Worm (Caenorhabditis elegans) whole organism, L4 larva: ENCODE data around the gene dyc-1.

Experiments
- D1046.2 ChIP-seq: fragments of 200-800 bp; sonication (Bioruptor generic); IDR thresholded peaks from 2 replicates; pipeline ENCODE4 v1.3.6; 2022; ENCODE audit warnings: missing genetic modification characterization, missing compliant biosample characterization
- F10B5.3 ChIP-seq: sonication (generic microtip); optimal IDR thresholded peaks from 2 replicates; lab custom pipeline; 2016; ENCODE audit warnings: mild to moderate bottlenecking, missing genetic modification characterization, missing compliant biosample characterization
- F26F4.8 ChIP-seq: fragments of 200-800 bp; sonication (Bioruptor generic); conservative IDR thresholded peaks from 2 replicates; pipeline ENCODE4 v1.3.6; 2022; ENCODE audit warnings: missing genetic modification characterization, missing compliant biosample characterization
- F37D6.2 ChIP-seq: sonication (generic microtip); optimal IDR thresholded peaks from 2 replicates; lab custom pipeline; 2016; ENCODE audit warnings: mild to moderate bottlenecking, missing genetic modification characterization, missing compliant biosample characterization
- F49E8.2 ChIP-seq: sonication (generic microtip); optimal IDR thresholded peaks from 2 replicates; lab custom pipeline; 2016; ENCODE audit warnings: missing compliant biosample characterization, mild to moderate bottlenecking, missing genetic modification characterization, borderline replicate concordance
- R02D3.7 ChIP-seq: fragments of 150-350 bp; sonication (generic microtip); optimal IDR thresholded peaks from 3 replicates; lab custom pipeline; 2014; ENCODE audit warnings: missing biosample characterization, missing genetic modification characterization
- T20F7.1 ChIP-seq: fragments of 200-800 bp; sonication (Bioruptor generic); optimal IDR thresholded peaks from 2 replicates; lab custom pipeline; 2018; ENCODE audit warnings: mild to moderate bottlenecking, missing genetic modification characterization, missing compliant biosample characterization
- Y105C5A.15 ChIP-seq: fragments of 200-800 bp; sonication (Bioruptor generic); IDR thresholded peaks from 2 replicates; pipeline ENCODE4 v1.3.6; 2022; ENCODE audit warnings: missing genetic modification characterization, missing compliant biosample characterization
- Y75B8A.6 ChIP-seq: fragments of 200-800 bp; sonication (Bioruptor generic); IDR thresholded peaks from 2 replicates; pipeline ENCODE4 v1.3.6; 2022; ENCODE audit warnings: missing genetic modification reagents, missing genetic modification characterization, missing compliant biosample characterization
- ZK337.2 ChIP-seq: fragments of 200-800 bp; sonication (Bioruptor generic); IDR thresholded peaks from 2 replicates; pipeline ENCODE4 v1.3.6; 2022; ENCODE audit warnings: missing genetic modification reagents, missing genetic modification characterization, missing compliant biosample characterization
- aha-1 ChIP-seq: fragments of 150-350 bp; peaks from one replicate; lab custom pipeline; 2014; ENCODE audit warnings: missing biosample characterization, missing genetic modification characterization
- arid-1 ChIP-seq: fragments of 200-800 bp; sonication (Bioruptor generic); conservative IDR thresholded peaks from 2 replicates; pipeline ENCODE4 v1.3.6; 2022; ENCODE audit warnings: missing genetic modification reagents, missing genetic modification characterization, missing compliant biosample characterization
- ceh-28 ChIP-seq: fragments of 150-350 bp; optimal IDR thresholded peaks from 2 replicates; lab custom pipeline; 2014; ENCODE audit warnings: missing biosample characterization, missing genetic modification reagents, missing genetic modification characterization
- ceh-32 ChIP-seq: sonication (generic microtip); optimal IDR thresholded peaks from 2 replicates; lab custom pipeline; 2016; ENCODE audit warnings: mild to moderate bottlenecking, missing genetic modification characterization, missing compliant biosample characterization; ENCODE audit not compliant: poor library complexity
- ceh-44 ChIP-seq: fragments of 200-800 bp; sonication (Bioruptor generic); IDR thresholded peaks from 2 replicates; pipeline ENCODE4 v1.3.6; 2022; ENCODE audit warnings: missing genetic modification reagents, missing genetic modification characterization, missing compliant biosample characterization
- ceh-62 ChIP-seq: sonication (generic microtip); optimal IDR thresholded peaks from 2 replicates; lab custom pipeline; 2017; ENCODE audit warnings: missing biosample characterization, missing genetic modification characterization
- daf-12 ChIP-seq: fragments of 150-350 bp; optimal IDR thresholded peaks from 2 replicates; lab custom pipeline; 2014; ENCODE audit warnings: missing biosample characterization, missing genetic modification reagents, missing genetic modification characterization
- dmd-8 ChIP-seq: fragments of 200-800 bp; sonication (Bioruptor generic); IDR thresholded peaks from 2 replicates; pipeline ENCODE4 v1.3.6; 2022; ENCODE audit warnings: missing genetic modification characterization, missing compliant biosample characterization
- fos-1 ChIP-seq: fragments of 150-350 bp; optimal IDR thresholded peaks from 2 replicates; lab custom pipeline; 2014; ENCODE audit warnings: missing biosample characterization, missing genetic modification characterization
- lim-7 ChIP-seq: fragments of 200-800 bp; sonication (Bioruptor generic); IDR thresholded peaks from 2 replicates; pipeline ENCODE4 v1.3.6; 2022; ENCODE audit warnings: missing genetic modification characterization, missing compliant biosample characterization
- lin-1 ChIP-seq: fragments of 200-800 bp; sonication (Bioruptor generic); IDR thresholded peaks from 2 replicates; pipeline ENCODE4 v1.3.6; 2022; ENCODE audit warnings: missing genetic modification reagents, missing genetic modification characterization, missing compliant biosample characterization
- lin-13 ChIP-seq: fragments of 150-350 bp; optimal IDR thresholded peaks from 2 replicates; lab custom pipeline; 2014; ENCODE audit warnings: missing biosample characterization, missing genetic modification reagents, missing genetic modification characterization
- lin-39 ChIP-seq: fragments of 150-350 bp; optimal IDR thresholded peaks from 2 replicates; lab custom pipeline; 2014; ENCODE audit warnings: missing biosample characterization, missing genetic modification reagents, missing genetic modification characterization
- lsy-2 ChIP-seq, 2 experiments: fragments of 150-350 bp in 1 of 2; sonication (generic microtip) in 1 of 2; optimal IDR thresholded peaks; 2 replicates each; lab custom pipeline; 2014 to 2017; ENCODE audit warnings: missing biosample characterization in 2 of 2, missing genetic modification characterization in 2 of 2
- madf-5 ChIP-seq, 2 experiments: fragments of 200-800 bp; sonication (Bioruptor generic); IDR thresholded peaks; 2 replicates each; pipeline ENCODE4 v1.3.6; 2022; ENCODE audit warnings: missing compliant biosample characterization in 2 of 2, missing genetic modification characterization in 2 of 2
- mdt-29 ChIP-seq: fragments of 200-800 bp; sonication (Bioruptor generic); IDR thresholded peaks from 2 replicates; pipeline ENCODE4 v1.3.6; 2022; ENCODE audit warnings: missing genetic modification reagents, missing genetic modification characterization, missing compliant biosample characterization
- mep-1 ChIP-seq: fragments of 150-350 bp; sonication (generic microtip); optimal IDR thresholded peaks from 3 replicates; lab custom pipeline; 2014; ENCODE audit warnings: missing biosample characterization, missing genetic modification characterization
- mxl-3 ChIP-seq: fragments of 200-800 bp; sonication (Bioruptor generic); optimal IDR thresholded peaks from 2 replicates; lab custom pipeline; 2018; ENCODE audit warnings: mild to moderate bottlenecking, missing genetic modification characterization, missing compliant biosample characterization
- nhr-10 ChIP-seq: fragments of 150-350 bp; optimal IDR thresholded peaks from 2 replicates; lab custom pipeline; 2014; ENCODE audit warnings: missing biosample characterization, missing genetic modification characterization
- nhr-111 ChIP-seq: fragments of 200-800 bp; sonication (Bioruptor generic); optimal IDR thresholded peaks from 2 replicates; lab custom pipeline; 2018; ENCODE audit warnings: mild to moderate bottlenecking, missing genetic modification characterization, missing compliant biosample characterization
- nhr-237 ChIP-seq: sonication (generic microtip); optimal IDR thresholded peaks from 2 replicates; lab custom pipeline; 2017; ENCODE audit warnings: missing biosample characterization, missing genetic modification characterization
- nhr-42 ChIP-seq: fragments of 200-800 bp; sonication (Bioruptor generic); IDR thresholded peaks from 2 replicates; pipeline ENCODE4 v1.3.6; 2022; ENCODE audit warnings: missing genetic modification characterization, missing compliant biosample characterization
- nhr-77 ChIP-seq: fragments of 150-350 bp; optimal IDR thresholded peaks from 2 replicates; lab custom pipeline; 2014; ENCODE audit warnings: missing biosample characterization, missing genetic modification characterization
- pha-4 ChIP-seq, 2 experiments: fragments of 150-350 bp in 1 of 2; fragments of 200-800 bp in 1 of 2; sonication (Bioruptor generic) in 1 of 2; IDR thresholded peaks in 1 of 2; optimal IDR thresholded peaks in 1 of 2; 2 replicates each; pipeline versions ENCODE4 v1.3.6 to Lab custom; 2014 to 2022; ENCODE audit warnings: missing genetic modification characterization in 2 of 2, missing genetic modification reagents in 2 of 2, missing biosample characterization in 1 of 2, missing compliant biosample characterization in 1 of 2
- php-3 ChIP-seq: fragments of 200-800 bp; sonication (Bioruptor generic); IDR thresholded peaks from 2 replicates; pipeline ENCODE4 v1.3.6; 2022; ENCODE audit warnings: missing genetic modification reagents, missing genetic modification characterization, missing compliant biosample characterization
- set-16 ChIP-seq: fragments of 200-800 bp; sonication (Bioruptor generic); IDR thresholded peaks from 2 replicates; pipeline ENCODE4 v1.3.6; 2022; ENCODE audit warnings: missing genetic modification reagents, missing genetic modification characterization, missing compliant biosample characterization
- skn-1 ChIP-seq: fragments of 150-350 bp; optimal IDR thresholded peaks from 2 replicates; lab custom pipeline; 2014; ENCODE audit warnings: missing biosample characterization, missing genetic modification characterization
- snpc-1.2 ChIP-seq: fragments of 200-800 bp; sonication (Bioruptor generic); IDR thresholded peaks from 2 replicates; pipeline ENCODE4 v1.3.6; 2022; ENCODE audit warnings: missing genetic modification reagents, missing genetic modification characterization, missing compliant biosample characterization
- spr-1 ChIP-seq: sonication (generic microtip); optimal IDR thresholded peaks from 2 replicates; lab custom pipeline; 2016; ENCODE audit warnings: mild to moderate bottlenecking, missing genetic modification characterization, missing compliant biosample characterization
- spr-3 ChIP-seq: fragments of 200-800 bp; sonication (Bioruptor generic); optimal IDR thresholded peaks from 2 replicates; lab custom pipeline; 2018; ENCODE audit warnings: mild to moderate bottlenecking, missing genetic modification characterization, missing compliant biosample characterization
- tag-97 ChIP-seq: fragments of 200-800 bp; sonication (Bioruptor generic); IDR thresholded peaks from 2 replicates; pipeline ENCODE4 v1.3.6; 2022; ENCODE audit warnings: missing genetic modification characterization, missing compliant biosample characterization
- tra-1 ChIP-seq: fragments of 200-800 bp; sonication (Bioruptor generic); IDR thresholded peaks from 2 replicates; pipeline ENCODE4 v1.3.6; 2022; ENCODE audit warnings: missing genetic modification reagents, missing genetic modification characterization, missing compliant biosample characterization
- unc-62 ChIP-seq, 3 experiments: fragments of 150-350 bp in 1 of 3; sonication (generic microtip); optimal IDR thresholded peaks in 2 of 3; peaks in 1 of 3; 1 replicate in 1 of 3; 2 replicates in 2 of 3; lab custom pipeline; 2014 to 2017; ENCODE audit warnings: missing biosample characterization in 3 of 3, missing genetic modification characterization in 3 of 3, missing genetic modification reagents in 3 of 3, missing genotype in 1 of 3
- zag-1 ChIP-seq: fragments of 150-350 bp; optimal IDR thresholded peaks from 2 replicates; lab custom pipeline; 2014; ENCODE audit warnings: missing biosample characterization, missing genetic modification characterization
- zfp-2 ChIP-seq: sonication (generic microtip); optimal IDR thresholded peaks from 2 replicates; lab custom pipeline; 2016; ENCODE audit warnings: mild to moderate bottlenecking, missing genetic modification characterization, missing compliant biosample characterization
- zfp-3 ChIP-seq: fragments of 200-800 bp; sonication (Bioruptor generic); conservative IDR thresholded peaks from 2 replicates; pipeline ENCODE4 v1.3.6; 2022; ENCODE audit warnings: missing genetic modification reagents, missing genetic modification characterization, missing compliant biosample characterization
- ztf-11 ChIP-seq: fragments of 150-350 bp; optimal IDR thresholded peaks from 2 replicates; lab custom pipeline; 2014; ENCODE audit warnings: missing biosample characterization, missing genetic modification characterization
- ztf-7 ChIP-seq: fragments of 150-350 bp; optimal IDR thresholded peaks from 2 replicates; lab custom pipeline; 2014; ENCODE audit warnings: missing biosample characterization, missing genetic modification characterization

The dyc-1 gene

ce11 chrX:14063830-14064229 is 14.5 kb downstream of the dyc-1 start (continued):
- peak; percentile 85 for TF ChIP-seq ZK337.2 (GFP tag; lab: Robert Waterston, UW)
- peak; percentile 96 for TF ChIP-seq F26F4.8 (GFP tag; lab: Robert Waterston, UW)
- TF ChIP-seq R02D3.7: peak; percentile 31
- TF ChIP-seq ztf-11: no peak
- peak; percentile 52 for TF ChIP-seq F10B5.3 (tag; lab: Kevin White, UChicago)
- peak; percentile 48 for TF ChIP-seq nhr-10 (tag; lab: Kevin White, UChicago)
- peak; percentile 82 for TF ChIP-seq spr-3 (GFP tag; lab: Kevin White, UChicago)
- TF ChIP-seq ceh-44: peak; percentile 89
- no peak for TF ChIP-seq ceh-62 (tag; lab: Kevin White, UChicago)
- peak; percentile 95 for TF ChIP-seq mep-1
- peak; percentile 97 for TF ChIP-seq nhr-77 (tag; lab: Kevin White, UChicago)
- TF ChIP-seq php-3 (GFP tag; lab: Robert Waterston, UW): peak; percentile 90
- peak; percentile 57 for TF ChIP-seq F49E8.2
- peak; percentile 98 for TF ChIP-seq madf-5 (GFP tag; IDR thresholded peaks at IDR 0.05; lab: Robert Waterston, UW)
- peak; percentile 80 for TF ChIP-seq mdt-29 (GFP tag; lab: Robert Waterston, UW)

ce11 chrX:14067641-14068040 is 18.3 kb downstream of the dyc-1 start, which contains the start of gene lgc-21:
lgc-21 (minus strand) TSS chrX:14067984.
- TF ChIP-seq fos-1: no peak
- TF ChIP-seq aha-1 (tag; lab: Kevin White, UChicago): peak; percentile 96

ce11 chrX:14069528-14069927 is 20.2 kb downstream of the dyc-1 start:
- no peak for TF ChIP-seq spr-1 (tag; lab: Kevin White, UChicago)
- no peak for TF ChIP-seq ztf-11
- no peak for TF ChIP-seq unc-62 (GFP tag; optimal IDR thresholded peaks at IDR 0.05 in 1 of 2; lab: Kevin White, UChicago)
- no peak for TF ChIP-seq unc-62 (tag; optimal IDR thresholded peaks at IDR 0.05; lab: Kevin White, UChicago)
- no peak for TF ChIP-seq dmd-8 (GFP tag; lab: Robert Waterston, UW)
- TF ChIP-seq Y105C5A.15 (GFP tag; lab: Robert Waterston, UW): no peak
- no peak for TF ChIP-seq nhr-42 (GFP tag; lab: Robert Waterston, UW)
- TF ChIP-seq lin-39 (tag; lab: Kevin White, UChicago): no peak
- TF ChIP-seq ceh-28 (tag; lab: Kevin White, UChicago): no peak
- TF ChIP-seq tag-97: no peak
- no peak for TF ChIP-seq D1046.2
- no peak for TF ChIP-seq pha-4 (GFP tag; IDR thresholded peaks at IDR 0.05; lab: Robert Waterston, UW)
- no peak for TF ChIP-seq pha-4 (tag; optimal IDR thresholded peaks at IDR 0.05; lab: Kevin White, UChicago)
- no peak for TF ChIP-seq lin-1 (GFP tag; lab: Robert Waterston, UW)
- no peak for TF ChIP-seq mxl-3 (GFP tag; lab: Kevin White, UChicago)
- TF ChIP-seq Y75B8A.6 (GFP tag; lab: Robert Waterston, UW): no peak
- no peak for TF ChIP-seq nhr-237 (tag; lab: Kevin White, UChicago)
- no peak for TF ChIP-seq php-3 (GFP tag; lab: Robert Waterston, UW)
- TF ChIP-seq ztf-7 (tag; lab: Kevin White, UChicago): no peak
- TF ChIP-seq F49E8.2: no peak
- no peak for TF ChIP-seq T20F7.1

ce11 chrX:14070950-14071349 is 21.6 kb downstream of the dyc-1 start, which contains the start of gene C33G3.4:
C33G3.4 (plus strand) TSS chrX:14071162.
- TF ChIP-seq lsy-2 (tag; optimal IDR thresholded peaks at IDR 0.05; lab: Kevin White, UChicago) (no peak), nhr-111 (GFP tag; lab: Kevin White, UChicago) (no peak), ceh-32 (no peak), arid-1 (GFP tag; lab: Robert Waterston, UW) (no peak), daf-12 (tag; lab: Kevin White, UChicago) (no peak), php-3 (GFP tag; lab: Robert Waterston, UW) (peak; percentile 95), ceh-28 (tag; lab: Kevin White, UChicago) (no peak), zfp-2 (tag; lab: Kevin White, UChicago) (no peak), snpc-1.2 (GFP tag; lab: Robert Waterston, UW) (no peak), nhr-10 (tag; lab: Kevin White, UChicago) (no peak), F37D6.2 (tag; lab: Kevin White, UChicago) (no peak), madf-5 (GFP tag; IDR thresholded peaks at IDR 0.05; lab: Robert Waterston, UW) (no peak), lim-7 (GFP tag; lab: Robert Waterston, UW) (no peak), tra-1 (GFP tag; lab: Robert Waterston, UW) (peak; percentile 92), zag-1 (tag; lab: Kevin White, UChicago) (no peak), set-16 (GFP tag; lab: Robert Waterston, UW) (no peak), lin-13 (no peak), skn-1 (tag; lab: Kevin White, UChicago) (no peak), zfp-3 (GFP tag; lab: Robert Waterston, UW) (no peak)
